Fruit fly (Drosophila melanogaster) whole organism: ENCODE results near the gene CG7884.

Experiments
- CG8478 ChIP-seq: fragments of >200 bp; optimal IDR thresholded peaks from 2 replicates; lab custom pipeline; 2018; ENCODE audit warnings: inconsistent platforms
- Dll ChIP-seq: fragments of >200 bp; optimal IDR thresholded peaks from 2 replicates; lab custom pipeline; 2017
- EcR ChIP-seq, 2 experiments: fragments of >200 bp; optimal IDR thresholded peaks; 2 replicates each; lab custom pipeline; 2017; ENCODE audit warnings: missing biosample characterization in 2 of 2, missing genetic modification characterization in 2 of 2, missing genetic modification reagents in 2 of 2
- pan ChIP-seq: fragments of >200 bp; optimal IDR thresholded peaks from 2 replicates; lab custom pipeline; 2017
- psq ChIP-seq: fragments of >200 bp; optimal IDR thresholded peaks from 2 replicates; lab custom pipeline; 2017
- usp ChIP-seq: fragments of >200 bp; optimal IDR thresholded peaks from 2 replicates; lab custom pipeline; 2017; ENCODE audit warnings: missing biosample characterization, missing genetic modification characterization, mixed read lengths

Gene CG7884

dm6 chrX:19220415-19220814 lies at the start of gene CG7884:
Gene CG7884 (plus strand): TSS chrX:19220622.
- no peak for TF ChIP-seq psq (lab: Kevin White, UChicago)
- peak; percentile 76 for TF ChIP-seq Dll
- no peak for TF ChIP-seq usp
- TF ChIP-seq EcR (GFP tag; optimal IDR thresholded peaks at IDR 0.05; lab: Kevin White, UChicago), result no peak

dm6 chrX:19170791-19171190 lies 49.6 kb upstream of the CG7884 start, which contains the start of gene Inx5:
Gene Inx5 (minus strand): TSS chrX:19170883.
- no peak for TF ChIP-seq Dll
- TF ChIP-seq EcR (GFP tag; optimal IDR thresholded peaks at IDR 0.05; lab: Kevin White, UChicago), result no peak
- TF ChIP-seq usp, result no peak
- TF ChIP-seq CG8478 (lab: Kevin White, UChicago), result no peak
- no peak for TF ChIP-seq pan (lab: Kevin White, UChicago)
- TF ChIP-seq psq (lab: Kevin White, UChicago), result no peak

dm6 chrX:19171926-19172325 lies 48.5 kb upstream of the CG7884 start:
- TF ChIP-seq psq (lab: Kevin White, UChicago) (no peak), EcR (GFP tag; optimal IDR thresholded peaks at IDR 0.05; lab: Kevin White, UChicago) (no peak), CG8478 (lab: Kevin White, UChicago) (no peak), Dll (no peak), pan (lab: Kevin White, UChicago) (no peak), usp (no peak)

dm6 chrX:19172955-19173354 lies 47.5 kb upstream of the CG7884 start:
- TF ChIP-seq psq (lab: Kevin White, UChicago) (no peak), pan (lab: Kevin White, UChicago) (no peak), Dll (no peak), usp (no peak), EcR (GFP tag; optimal IDR thresholded peaks at IDR 0.05; lab: Kevin White, UChicago) (no peak), CG8478 (lab: Kevin White, UChicago) (no peak)

- TF ChIP-seq CG8478 (lab: Kevin White, UChicago) (no peak), Dll (no peak), pan (lab: Kevin White, UChicago) (no peak), psq (lab: Kevin White, UChicago) (no peak), usp (no peak), EcR (GFP tag; optimal IDR thresholded peaks at IDR 0.05; lab: Kevin White, UChicago) (no peak)
Measured at dm6 chrX:19174092-19174491, 46.3 kb upstream of the CG7884 start.

dm6 chrX:19174850-19175571 lies 45.4 kb upstream of the CG7884 start, which contains the start of gene CG33939:
Gene CG33939 (minus strand): TSS chrX:19174900.
- TF ChIP-seq CG8478 (lab: Kevin White, UChicago) (no peak), usp (no peak), EcR (GFP tag; optimal IDR thresholded peaks at IDR 0.05; lab: Kevin White, UChicago) (no peak)

dm6 chrX:19179696-19180255 lies 40.6 kb upstream of the CG7884 start, which contains the start of the genes CG7556 and CG7453:
Gene CG7556 (minus strand): TSS chrX:19179830.
Gene CG7453 (plus strand): TSS chrX:19180173.
- TF ChIP-seq psq (lab: Kevin White, UChicago) (no peak), usp (no peak), EcR (GFP tag; optimal IDR thresholded peaks at IDR 0.05; lab: Kevin White, UChicago) (no peak), CG8478 (lab: Kevin White, UChicago) (no peak), Dll (no peak), pan (lab: Kevin White, UChicago) (no peak)

- TF ChIP-seq CG8478 (lab: Kevin White, UChicago) (no peak), pan (lab: Kevin White, UChicago) (no peak), EcR (GFP tag; optimal IDR thresholded peaks at IDR 0.05; lab: Kevin White, UChicago) (no peak), psq (lab: Kevin White, UChicago) (no peak), usp (no peak), Dll (no peak)
Measured at dm6 chrX:19183121-19183520, 37.3 kb upstream of the CG7884 start, which contains the start of gene CG33253. Gene CG33253 (plus strand): TSS chrX:19183421.

- TF ChIP-seq psq (lab: Kevin White, UChicago) (no peak), CG8478 (lab: Kevin White, UChicago) (no peak), EcR (GFP tag; optimal IDR thresholded peaks at IDR 0.05; lab: Kevin White, UChicago) (no peak), usp (no peak), Dll (no peak), pan (lab: Kevin White, UChicago) (no peak)
Measured at dm6 chrX:19187624-19188085, 32.8 kb upstream of the CG7884 start, which contains the start of gene Mec2. Gene Mec2 (plus strand): TSS chrX:19188035.

- TF ChIP-seq Dll, result no peak
- no peak for TF ChIP-seq CG8478 (lab: Kevin White, UChicago)
- TF ChIP-seq EcR (GFP tag; optimal IDR thresholded peaks at IDR 0.05; lab: Kevin White, UChicago), result no peak
- TF ChIP-seq psq (lab: Kevin White, UChicago), result no peak
- no peak for TF ChIP-seq pan (lab: Kevin White, UChicago)
- no peak for TF ChIP-seq usp
Measured at dm6 chrX:19189903-19190302, 30.5 kb upstream of the CG7884 start, which contains the start of gene HP1D3csd. Gene HP1D3csd (plus strand): TSS chrX:19190214.

dm6 chrX:19191050-19191449 lies 29.4 kb upstream of the CG7884 start:
- TF ChIP-seq CG8478 (lab: Kevin White, UChicago) (no peak), usp (no peak)

- TF ChIP-seq EcR (GFP tag; optimal IDR thresholded peaks at IDR 0.05; lab: Kevin White, UChicago), result no peak
- no peak for TF ChIP-seq psq (lab: Kevin White, UChicago)
- no peak for TF ChIP-seq usp
- no peak for TF ChIP-seq pan (lab: Kevin White, UChicago)
- no peak for TF ChIP-seq Dll
- TF ChIP-seq CG8478 (lab: Kevin White, UChicago), result no peak
Measured at dm6 chrX:19191597-19191996, 28.8 kb upstream of the CG7884 start.
